Fruit fly (Drosophila melanogaster): ENCODE data around the gene CG10336.

CG10336 gene

dm6 chr2L:18732291-18732690 lies 43.0 kb downstream of the CG10336 start, which contains the start of gene CG10348:
TSS of gene CG10348 (minus strand) at chr2L:18732524.
- peak; percentile 55 for TF ChIP-seq Jarid2 (GFP tag; optimal IDR thresholded peaks at IDR 0.05)
- TF ChIP-seq crol (GFP tag; IDR thresholded peaks at IDR 0.05): 0 out of 2 replicates have a peak, but pooled peaks have one; percentile 5
- TF ChIP-seq stwl (tag; optimal IDR thresholded peaks at IDR 0.05): peak; percentile 52
- TF ChIP-seq CG13123 (GFP tag; optimal IDR thresholded peaks at IDR 0.05): no peak
- TF ChIP-seq onecut (GFP tag; IDR thresholded peaks at IDR 0.05): no peak
- no peak for TF ChIP-seq CG3847 (GFP tag; IDR thresholded peaks at IDR 0.05)
- 0 out of 3 replicates have a peak, but pooled peaks have one; percentile 21 for TF ChIP-seq CG6791 (GFP tag; IDR thresholded peaks at IDR 0.05; ENCODE audit: partially characterized antibody)
- TF ChIP-seq CG2202 (tag; optimal IDR thresholded peaks at IDR 0.05): no peak
- TF ChIP-seq zf30C (GFP tag; optimal IDR thresholded peaks at IDR 0.05): peak; percentile 43
- TF ChIP-seq CG9437 (GFP tag; optimal IDR thresholded peaks at IDR 0.05): peak; percentile 98

dm6 chr2L:18732760-18733530 lies 43.6 kb downstream of the CG10336 start:
- TF ChIP-seq p53 (GFP tag; optimal IDR thresholded peaks at IDR 0.05) (no peak), ato (GFP tag; IDR thresholded peaks at IDR 0.05; ENCODE audit: partially characterized antibody) (0 out of 2 replicates have a peak, but pooled peaks have one; percentile 26), pum (GFP tag; optimal IDR thresholded peaks at IDR 0.05) (no peak), zfh1 (GFP tag; IDR thresholded peaks at IDR 0.05) (no peak), zen (tag; optimal IDR thresholded peaks at IDR 0.05) (no peak), CG12942 (GFP tag; optimal IDR thresholded peaks at IDR 0.05) (no peak), Dip3 (GFP tag; optimal IDR thresholded peaks at IDR 0.05) (no peak), sna (GFP tag; IDR thresholded peaks at IDR 0.05; ENCODE audit: partially characterized antibody) (no peak), crp (GFP tag; optimal IDR thresholded peaks at IDR 0.05) (no peak), GATAe (GFP tag; conservative IDR thresholded peaks at IDR 0.05) (no peak), dmrt11E (tag; optimal IDR thresholded peaks at IDR 0.05) (peak; percentile 24), dmrt99B (tag; optimal IDR thresholded peaks at IDR 0.05) (no peak), ase (GFP tag; IDR thresholded peaks at IDR 0.05) (no peak), ara (GFP tag; IDR thresholded peaks at IDR 0.05) (0 out of 2 replicates have a peak, but pooled peaks have one; percentile 5), Scr (GFP tag; IDR thresholded peaks at IDR 0.05; ENCODE audit: partially characterized antibody) (no peak), sr (GFP tag; IDR thresholded peaks at IDR 0.05) (no peak), HLH54F (GFP tag; optimal IDR thresholded peaks at IDR 0.05) (no peak), CoRest (tag; optimal IDR thresholded peaks at IDR 0.05) (peak; percentile 17), Doc2 (GFP tag; IDR thresholded peaks at IDR 0.05) (no peak), ro (GFP tag; IDR thresholded peaks at IDR 0.05) (no peak), maf-S (GFP tag; optimal IDR thresholded peaks at IDR 0.05) (no peak), Hr78 (GFP tag; optimal IDR thresholded peaks at IDR 0.05) (no peak), Fer2 (tag; optimal IDR thresholded peaks at IDR 0.05) (no peak), Jarid2 (GFP tag; optimal IDR thresholded peaks at IDR 0.05) (peak; percentile 92), tap (tag; optimal IDR thresholded peaks at IDR 0.05) (no peak), HLHmδ (GFP tag; optimal IDR thresholded peaks at IDR 0.05) (peak; percentile 37), CG31224 (GFP tag; IDR thresholded peaks at IDR 0.05) (no peak), nau (GFP tag; optimal IDR thresholded peaks at IDR 0.05) (no peak), esg (GFP tag; conservative IDR thresholded peaks at IDR 0.05) (no peak), CG11093 (GFP tag; IDR thresholded peaks at IDR 0.05) (no peak), mam (GFP tag; optimal IDR thresholded peaks at IDR 0.05) (no peak), bab2 (GFP tag; optimal IDR thresholded peaks at IDR 0.05) (no peak), CG6683 (GFP tag; optimal IDR thresholded peaks at IDR 0.05) (no peak), CG14667 (GFP tag; IDR thresholded peaks at IDR 0.05) (no peak), z (GFP tag; IDR thresholded peaks at IDR 0.05) (peak; percentile 56; the same call in 1 of the 3 replicates), CG2202 (tag; optimal IDR thresholded peaks at IDR 0.05) (no peak), CG10979 (tag; optimal IDR thresholded peaks at IDR 0.05) (peak; percentile 9), CG11560 (tag; IDR thresholded peaks at IDR 0.05) (no peak), D19A (tag; optimal IDR thresholded peaks at IDR 0.05) (peak; percentile 67)
